Fruit fly (Drosophila melanogaster): ENCODE measurements around the gene CG6686.

CG6686 gene

dm6 chr2L:12010877-12011666 lies 23.2 kb upstream of the CG6686 start (continued):
- TF ChIP-seq pan (optimal IDR thresholded peaks at IDR 0.05), result no peak
- TF ChIP-seq pan (GFP tag; optimal IDR thresholded peaks at IDR 0.05 in 1 of 2, IDR thresholded peaks at IDR 0.05 in 1 of 2), result no peak
- peak; percentile 83 for TF ChIP-seq CG6683 (GFP tag; optimal IDR thresholded peaks at IDR 0.05)
- no peak for TF ChIP-seq Mrtf (GFP tag; IDR thresholded peaks at IDR 0.05)
- TF ChIP-seq h (optimal IDR thresholded peaks at IDR 0.05), result no peak
- TF ChIP-seq Hr51 (GFP tag; optimal IDR thresholded peaks at IDR 0.05), result peak; percentile 71 to 92
- TF ChIP-seq CG7839 (tag; optimal IDR thresholded peaks at IDR 0.05), result peak; percentile 95
- peak; percentile 66 for TF ChIP-seq CG3065 (GFP tag; optimal IDR thresholded peaks at IDR 0.05)
- TF ChIP-seq CG6813 (GFP tag; optimal IDR thresholded peaks at IDR 0.05), result peak; percentile 86
- TF ChIP-seq BtbVII (GFP tag; optimal IDR thresholded peaks at IDR 0.05), result peak; percentile 91
- TF ChIP-seq run (tag; optimal IDR thresholded peaks at IDR 0.05), result peak; percentile 27
- TF ChIP-seq Atf3 (GFP tag; optimal IDR thresholded peaks at IDR 0.05), result peak; percentile 53
- TF ChIP-seq slou (GFP tag; optimal IDR thresholded peaks at IDR 0.05), result peak; percentile 85
- peak; percentile 94 for TF ChIP-seq CG30403 (GFP tag; optimal IDR thresholded peaks at IDR 0.05)
- TF ChIP-seq caup (GFP tag; optimal IDR thresholded peaks at IDR 0.05; ENCODE audit: severe bottlenecking), result peak; percentile 86
- no peak for TF ChIP-seq peb (GFP tag; IDR thresholded peaks at IDR 0.05)
- peak; percentile 61 for TF ChIP-seq Deaf1 (tag; optimal IDR thresholded peaks at IDR 0.05)
- TF ChIP-seq CG17802 (tag; optimal IDR thresholded peaks at IDR 0.05), result peak; percentile 58
- TF ChIP-seq ash1 (GFP tag; optimal IDR thresholded peaks at IDR 0.05), result no peak
- TF ChIP-seq B-H1 (GFP tag; IDR thresholded peaks at IDR 0.05), result no peak
- peak; percentile 93 for TF ChIP-seq CG10543 (GFP tag; optimal IDR thresholded peaks at IDR 0.05)
- peak; percentile 73 for TF ChIP-seq Jarid2 (GFP tag; optimal IDR thresholded peaks at IDR 0.05)
- peak; percentile 47 for TF ChIP-seq Atf-2 (GFP tag; optimal IDR thresholded peaks at IDR 0.05)
- peak; percentile 86 for TF ChIP-seq CG15514 (GFP tag; optimal IDR thresholded peaks at IDR 0.05)
- no peak for TF ChIP-seq CG32532 (GFP tag; IDR thresholded peaks at IDR 0.05)
- peak; percentile 70 for TF ChIP-seq crc (GFP tag; optimal IDR thresholded peaks at IDR 0.05)
- peak; percentile 84 for TF ChIP-seq Asciz (GFP tag; optimal IDR thresholded peaks at IDR 0.05)
- TF ChIP-seq abd-A (tag; optimal IDR thresholded peaks at IDR 0.05), result peak; percentile 100
- no peak for TF ChIP-seq D (optimal IDR thresholded peaks at IDR 0.05)
- TF ChIP-seq D (GFP tag; optimal IDR thresholded peaks at IDR 0.05), result peak; percentile 78
- TF ChIP-seq CG1529 (GFP tag; optimal IDR thresholded peaks at IDR 0.05), result peak; percentile 77
- peak; percentile 97 for TF ChIP-seq sens (GFP tag)
- TF ChIP-seq phol (tag; optimal IDR thresholded peaks at IDR 0.05), result peak; percentile 91
- TF ChIP-seq MESR4 (GFP tag; optimal IDR thresholded peaks at IDR 0.05), result peak; percentile 1
- TF ChIP-seq fd3F (GFP tag; optimal IDR thresholded peaks at IDR 0.05), result peak; percentile 92
- peak; percentile 94 for TF ChIP-seq CG15696 (tag; optimal IDR thresholded peaks at IDR 0.05)
- no peak for TF ChIP-seq CG32772 (GFP tag; IDR thresholded peaks at IDR 0.05)
- no peak for TF ChIP-seq CG7963 (GFP tag; IDR thresholded peaks at IDR 0.05; ENCODE audit: partially characterized antibody)
- peak; percentile 66 for TF ChIP-seq CG7786 (GFP tag; optimal IDR thresholded peaks at IDR 0.05)
- TF ChIP-seq sr (GFP tag; IDR thresholded peaks at IDR 0.05), result no peak
- no peak for TF ChIP-seq ase (GFP tag; IDR thresholded peaks at IDR 0.05)
- no peak for TF ChIP-seq Gsc (GFP tag; IDR thresholded peaks at IDR 0.05)
- peak; percentile 89 for TF ChIP-seq HmgZ (tag; optimal IDR thresholded peaks at IDR 0.05)
- TF ChIP-seq CG30020 (tag; optimal IDR thresholded peaks at IDR 0.05), result peak; percentile 74
- peak; percentile 37 for TF ChIP-seq ab (GFP tag; optimal IDR thresholded peaks at IDR 0.05)
- TF ChIP-seq CG9609 (GFP tag; optimal IDR thresholded peaks at IDR 0.05), result peak; percentile 62
- TF ChIP-seq CG8290 (GFP tag; optimal IDR thresholded peaks at IDR 0.05), result peak; percentile 89
- TF ChIP-seq CG8290 (tag; optimal IDR thresholded peaks at IDR 0.05), result peak in 1 of 2 experiments; percentile 90
- TF ChIP-seq nom (GFP tag; optimal IDR thresholded peaks at IDR 0.05), result peak; percentile 93

Measured in whole organism, embryonic.